Fruit fly (Drosophila melanogaster): ENCODE measurements around the gene CG3592.

CG3592 gene

DNA sequence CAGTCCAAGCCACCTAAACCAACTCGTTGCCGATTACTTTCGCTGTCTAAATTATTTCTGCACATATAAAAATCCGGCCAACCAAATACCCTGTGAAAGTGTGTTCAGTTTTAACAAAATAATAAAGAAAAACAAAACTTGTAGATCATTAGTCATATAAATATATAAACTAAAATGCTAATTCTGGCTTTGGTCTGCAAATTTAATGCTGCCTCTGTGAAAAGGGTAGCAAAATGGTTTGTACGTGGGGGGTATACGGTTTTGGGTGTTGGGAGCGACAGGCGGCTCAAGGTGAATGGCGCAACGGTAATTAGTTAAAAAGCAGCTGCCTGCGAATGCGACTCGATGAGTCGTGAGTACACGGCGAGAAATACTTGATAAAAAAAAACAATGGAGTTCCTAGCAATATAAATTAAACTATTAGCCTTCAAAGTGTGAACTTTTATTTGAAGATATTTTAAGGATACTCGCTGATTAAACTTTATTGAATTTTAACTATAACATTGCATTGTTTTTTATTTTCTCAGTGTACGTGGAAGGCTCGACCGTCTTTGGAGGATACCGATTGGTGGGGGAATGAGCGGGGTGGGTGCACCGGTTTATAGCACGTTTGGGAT is 43.0 kb downstream of the CG3592 start (continued):
- no peak for TF ChIP-seq CG18619 (GFP tag; optimal IDR thresholded peaks at IDR 0.05)
- TF ChIP-seq CkIIα-i1 (GFP tag; IDR thresholded peaks at IDR 0.05): no peak
- TF ChIP-seq CG12744 (GFP tag; optimal IDR thresholded peaks at IDR 0.05): no peak
- no peak for TF ChIP-seq CG3847 (GFP tag; IDR thresholded peaks at IDR 0.05)
- no peak for TF ChIP-seq gcm2 (GFP tag; optimal IDR thresholded peaks at IDR 0.05)
- no peak for TF ChIP-seq CG14050 (GFP tag; IDR thresholded peaks at IDR 0.05)
- TF ChIP-seq stc (GFP tag; IDR thresholded peaks at IDR 0.05): no peak
- no peak for TF ChIP-seq cg (GFP tag; optimal IDR thresholded peaks at IDR 0.05)
- no peak for TF ChIP-seq CG17385 (GFP tag; optimal IDR thresholded peaks at IDR 0.05)
- TF ChIP-seq Dfd (GFP tag; optimal IDR thresholded peaks at IDR 0.05): no peak
- TF ChIP-seq jigr1 (GFP tag; IDR thresholded peaks at IDR 0.05): no peak
- TF ChIP-seq cad (GFP tag; optimal IDR thresholded peaks at IDR 0.05): no peak
- 0 out of 2 replicates have a peak, but pooled peaks have one; percentile 9 for TF ChIP-seq onecut (GFP tag; IDR thresholded peaks at IDR 0.05)
- peak; percentile 24 for TF ChIP-seq Oli (tag; optimal IDR thresholded peaks at IDR 0.05)
- TF ChIP-seq CG11504 (tag; optimal IDR thresholded peaks at IDR 0.05): peak; percentile 54
- peak; percentile 65 for TF ChIP-seq gem (tag; optimal IDR thresholded peaks at IDR 0.05)
- TF ChIP-seq CG10462 (GFP tag; optimal IDR thresholded peaks at IDR 0.05): peak; percentile 34
- peak; percentile 8 for TF ChIP-seq oc (tag; optimal IDR thresholded peaks at IDR 0.05)
- TF ChIP-seq Dip2 (GFP tag; IDR thresholded peaks at IDR 0.05): no peak
- peak; percentile 77 for TF ChIP-seq Med (GFP tag)
- TF ChIP-seq Mrtf (GFP tag; IDR thresholded peaks at IDR 0.05): no peak
- no peak for TF ChIP-seq Six4 (GFP tag; optimal IDR thresholded peaks at IDR 0.05)
- TF ChIP-seq ham (GFP tag; IDR thresholded peaks at IDR 0.05): no peak
- TF ChIP-seq dpn (GFP tag; optimal IDR thresholded peaks at IDR 0.05): peak in 1 of 2 experiments; percentile 29
- TF ChIP-seq nau (GFP tag; optimal IDR thresholded peaks at IDR 0.05): no peak
- no peak for TF ChIP-seq z (GFP tag; IDR thresholded peaks at IDR 0.05)
- TF ChIP-seq ci (GFP tag; IDR thresholded peaks at IDR 0.05): 0 out of 3 replicates have a peak, but pooled peaks have one; percentile 38
- TF ChIP-seq HmgD (GFP tag; optimal IDR thresholded peaks at IDR 0.05): no peak
- no peak for TF ChIP-seq CG11247 (GFP tag; IDR thresholded peaks at IDR 0.05)
- TF ChIP-seq Eip74EF (GFP tag; optimal IDR thresholded peaks at IDR 0.05): no peak
- TF ChIP-seq CG10274 (GFP tag; optimal IDR thresholded peaks at IDR 0.05): no peak
- TF ChIP-seq CTCF (GFP tag; optimal IDR thresholded peaks at IDR 0.05): no peak
- no peak for TF ChIP-seq Optix (GFP tag; IDR thresholded peaks at IDR 0.05)
- TF ChIP-seq CG18476 (GFP tag; optimal IDR thresholded peaks at IDR 0.05): no peak
- no peak for TF ChIP-seq klu (GFP tag; IDR thresholded peaks at IDR 0.05)
- TF ChIP-seq Atf-2 (GFP tag; optimal IDR thresholded peaks at IDR 0.05): no peak
- no peak for TF ChIP-seq CG8924 (tag; optimal IDR thresholded peaks at IDR 0.05)
- TF ChIP-seq run (tag; optimal IDR thresholded peaks at IDR 0.05): no peak

DNA sequence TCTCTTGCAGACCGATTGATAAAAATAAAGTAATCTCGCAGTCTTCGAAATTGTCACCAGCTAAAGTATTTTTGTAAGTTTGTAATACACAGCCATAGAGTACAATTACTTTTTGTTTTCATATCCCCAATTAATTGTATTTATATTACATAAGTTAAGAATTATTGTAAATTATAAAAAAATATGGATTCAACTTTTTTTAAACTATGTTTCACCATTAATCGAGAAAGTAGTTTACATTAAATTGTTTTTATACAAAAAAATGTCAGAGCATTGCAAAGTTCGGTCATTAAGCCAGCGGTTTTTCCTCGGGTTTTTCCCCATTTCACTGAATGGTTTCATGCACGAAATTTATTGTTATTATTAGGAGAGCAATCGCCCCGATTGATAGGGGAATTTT is 45.4 kb downstream of the CG3592 start:
- TF ChIP-seq br (optimal IDR thresholded peaks at IDR 0.05) (no peak), CG15601 (tag; optimal IDR thresholded peaks at IDR 0.05) (peak; percentile 18), Dp (GFP tag; optimal IDR thresholded peaks at IDR 0.05) (no peak), gem (tag; optimal IDR thresholded peaks at IDR 0.05) (peak; percentile 41), phol (tag; optimal IDR thresholded peaks at IDR 0.05) (peak; percentile 35), CG13624 (GFP tag; optimal IDR thresholded peaks at IDR 0.05) (no peak), fd96Cb (tag; optimal IDR thresholded peaks at IDR 0.05) (peak; percentile 4), Jarid2 (GFP tag; optimal IDR thresholded peaks at IDR 0.05) (no peak), CG7556 (GFP tag; optimal IDR thresholded peaks at IDR 0.05) (no peak), bsh (GFP tag; optimal IDR thresholded peaks at IDR 0.05) (peak in 1 of 2 experiments; percentile 49), CG10431 (GFP tag; optimal IDR thresholded peaks at IDR 0.05) (no peak), cg (GFP tag; optimal IDR thresholded peaks at IDR 0.05) (no peak), CG14710 (tag; optimal IDR thresholded peaks at IDR 0.05) (peak; percentile 5), slp2 (GFP tag; optimal IDR thresholded peaks at IDR 0.05) (no peak), CG18476 (GFP tag; optimal IDR thresholded peaks at IDR 0.05) (no peak), CG2678 (tag; optimal IDR thresholded peaks at IDR 0.05) (peak; percentile 2), Sry-β (GFP tag; optimal IDR thresholded peaks at IDR 0.05) (no peak), CG9817 (tag; optimal IDR thresholded peaks at IDR 0.05) (no peak)
